Fruit fly (Drosophila melanogaster) whole organism, embryonic: Measurements from ENCODE around the gene CG31974.

Source experiments
- CG10147 ChIP-seq: fragments of 200-800 bp; sonication (Bioruptor generic); optimal IDR thresholded peaks from 2 replicates; lab custom pipeline; 2019; ENCODE audit warnings: missing biosample characterization, mild to moderate bottlenecking, missing genetic modification characterization, moderate library complexity
- CG10565 ChIP-seq: fragments of 200-800 bp; sonication (Bioruptor generic); optimal IDR thresholded peaks from 3 replicates; lab custom pipeline; 2016; ENCODE audit warnings: missing biosample characterization, mild to moderate bottlenecking, missing genetic modification characterization
- CG10959 ChIP-seq: fragments of 200-800 bp; sonication (Bioruptor generic); IDR thresholded peaks from 2 replicates; pipeline ENCODE4 v1.3.6; 2022; ENCODE audit warnings: missing biosample characterization, missing genetic modification characterization
- CG10979 ChIP-seq: fragments of 200-800 bp; sonication (Bioruptor generic); optimal IDR thresholded peaks from 2 replicates; lab custom pipeline; 2018; ENCODE audit warnings: missing biosample characterization, mild to moderate bottlenecking, missing genetic modification characterization, moderate library complexity
- CG12299 ChIP-seq: fragments of 200-800 bp; sonication (Bioruptor generic); optimal IDR thresholded peaks from 2 replicates; lab custom pipeline; 2018; ENCODE audit warnings: missing biosample characterization, mild to moderate bottlenecking, missing genetic modification characterization
- CG13775 ChIP-seq: fragments of 200-800 bp; sonication (Bioruptor generic); optimal IDR thresholded peaks from 3 replicates; lab custom pipeline; 2017; ENCODE audit warnings: missing biosample characterization, mild to moderate bottlenecking, missing genetic modification characterization
- CG14441 ChIP-seq: fragments of 200-800 bp; sonication (Bioruptor generic); IDR thresholded peaks from 2 replicates; pipeline ENCODE4 v1.3.6; 2022; ENCODE audit warnings: missing biosample characterization, missing genetic modification characterization
- CG16815 ChIP-seq: fragments of 200-800 bp; sonication (Bioruptor generic); optimal IDR thresholded peaks from 3 replicates; lab custom pipeline; 2017; ENCODE audit warnings: missing biosample characterization, mild to moderate bottlenecking, missing genetic modification characterization
- CG17328 ChIP-seq: fragments of 200-800 bp; sonication (Bioruptor generic); IDR thresholded peaks from 2 replicates; pipeline ENCODE4 v1.3.6; 2022; ENCODE audit warnings: missing biosample characterization, missing genetic modification characterization
- CG17361 ChIP-seq: fragments of 200-800 bp; sonication (Bioruptor generic); IDR thresholded peaks from 3 replicates; pipeline ENCODE4 v1.3.6; 2022; ENCODE audit warnings: missing biosample characterization, missing genetic modification characterization
- CG17912 ChIP-seq: fragments of 200-800 bp; sonication (Bioruptor generic); optimal IDR thresholded peaks from 2 replicates; lab custom pipeline; 2018; ENCODE audit warnings: missing biosample characterization, mild to moderate bottlenecking, missing genetic modification characterization
- CG30431 ChIP-seq: fragments of 200-800 bp; sonication (Bioruptor generic); optimal IDR thresholded peaks from 2 replicates; lab custom pipeline; 2017; ENCODE audit warnings: missing biosample characterization, missing genetic modification characterization
- CG32532 ChIP-seq: fragments of 200-800 bp; sonication (Bioruptor generic); IDR thresholded peaks from 2 replicates; pipeline ENCODE4 v1.3.6; 2022; ENCODE audit warnings: missing biosample characterization, missing genetic modification characterization
- CG3726 ChIP-seq: fragments of 200-800 bp; sonication (Bioruptor generic); IDR thresholded peaks from 3 replicates; pipeline ENCODE4, ENCODE4 v1.3.6; 2022; ENCODE audit warnings: missing biosample characterization, missing genetic modification characterization
- CG3995 ChIP-seq: fragments of 200-800 bp; sonication (Bioruptor generic); optimal IDR thresholded peaks from 3 replicates; lab custom pipeline; 2016; ENCODE audit warnings: missing biosample characterization, missing genetic modification characterization
- CG7745 ChIP-seq: fragments of 200-800 bp; sonication (Bioruptor generic); optimal IDR thresholded peaks from 2 replicates; lab custom pipeline; 2018; ENCODE audit warnings: missing biosample characterization, mild to moderate bottlenecking, missing genetic modification characterization, moderate library complexity
- CG8290 ChIP-seq, 3 experiments: fragments of 200-800 bp; sonication (Bioruptor generic); optimal IDR thresholded peaks; 2 replicates each; lab custom pipeline; 2016 to 2019; ENCODE audit warnings: missing biosample characterization in 3 of 3, missing genetic modification characterization in 3 of 3, mild to moderate bottlenecking in 2 of 3, moderate library complexity in 1 of 3
- Drgx ChIP-seq: fragments of 200-800 bp; sonication (Bioruptor generic); IDR thresholded peaks from 2 replicates; pipeline ENCODE4 v1.3.6; 2022; ENCODE audit warnings: missing biosample characterization, missing genetic modification characterization
- Eip74EF ChIP-seq, 2 experiments: fragments of 200-800 bp in 1 of 2; fragments of >200 bp in 1 of 2; sonication (Bioruptor generic) in 1 of 2; optimal IDR thresholded peaks; 2 replicates each; lab custom pipeline; 2017 to 2019; ENCODE audit warnings: missing biosample characterization in 2 of 2, missing genetic modification characterization in 2 of 2, mild to moderate bottlenecking in 1 of 2, moderate library complexity in 1 of 2
- Elba2 ChIP-seq: fragments of 200-800 bp; sonication (Bioruptor generic); optimal IDR thresholded peaks from 3 replicates; lab custom pipeline; 2016; ENCODE audit warnings: missing biosample characterization, missing genetic modification characterization
- Ets97D ChIP-seq: fragments of 200-800 bp; sonication (Bioruptor generic); optimal IDR thresholded peaks from 3 replicates; lab custom pipeline; 2016; ENCODE audit warnings: missing biosample characterization, missing genetic modification characterization
- H2.0 ChIP-seq: fragments of 200-800 bp; sonication (Bioruptor generic); IDR thresholded peaks from 2 replicates; pipeline ENCODE4 v1.3.6; 2022; ENCODE audit warnings: missing biosample characterization, missing genetic modification characterization
- Mad ChIP-seq: fragments of 200-800 bp; sonication (Bioruptor generic); optimal IDR thresholded peaks from 2 replicates; lab custom pipeline; 2016; ENCODE audit warnings: missing biosample characterization, missing genetic modification characterization
- Scr ChIP-seq: fragments of 200-800 bp; sonication (Bioruptor generic); IDR thresholded peaks from 2 replicates; pipeline ENCODE4 v1.3.6; 2022; ENCODE audit warnings: missing biosample characterization, missing genetic modification characterization; ENCODE audit not compliant: partially characterized antibody
- Usf ChIP-seq: fragments of 200-800 bp; sonication (Bioruptor generic); optimal IDR thresholded peaks from 2 replicates; lab custom pipeline; 2017; ENCODE audit warnings: missing genotype, missing biosample characterization, missing genetic modification characterization
- Xrp1 ChIP-seq: fragments of 200-800 bp; sonication (Bioruptor generic); IDR thresholded peaks from 2 replicates; pipeline ENCODE4 v1.3.6; 2022; ENCODE audit warnings: missing biosample characterization, missing genetic modification characterization
- YL-1 ChIP-seq: fragments of 200-800 bp; sonication (Bioruptor generic); optimal IDR thresholded peaks from 3 replicates; lab custom pipeline; 2017; ENCODE audit warnings: missing biosample characterization, mild to moderate bottlenecking, missing genetic modification characterization
- aop ChIP-seq: fragments of 200-800 bp; sonication (Bioruptor generic); IDR thresholded peaks from 2 replicates; pipeline ENCODE4 v1.3.6; 2022; ENCODE audit warnings: missing biosample characterization, missing genetic modification characterization
- ap ChIP-seq: fragments of 200-800 bp; sonication (Bioruptor generic); IDR thresholded peaks from 2 replicates; pipeline ENCODE4 v1.3.6; 2022; ENCODE audit warnings: missing biosample characterization, missing genetic modification characterization
- ara ChIP-seq: fragments of 200-800 bp; sonication (Bioruptor generic); IDR thresholded peaks from 2 replicates; pipeline ENCODE4 v1.3.6; 2022; ENCODE audit warnings: missing biosample characterization, missing genetic modification characterization
- cad ChIP-seq: fragments of >200 bp; optimal IDR thresholded peaks from 2 replicates; lab custom pipeline; 2017; ENCODE audit warnings: missing biosample characterization, missing genetic modification characterization
- corto ChIP-seq: fragments of 200-800 bp; sonication (Bioruptor generic); optimal IDR thresholded peaks from 2 replicates; lab custom pipeline; 2016; ENCODE audit warnings: missing biosample characterization, mild to moderate bottlenecking, missing genetic modification characterization, moderate library complexity
- crol ChIP-seq: fragments of 200-800 bp; sonication (Bioruptor generic); IDR thresholded peaks from 2 replicates; pipeline ENCODE4 v1.3.6; 2022; ENCODE audit warnings: missing biosample characterization, missing genetic modification characterization
- en ChIP-seq: fragments of 200-800 bp; sonication (Bioruptor generic); optimal IDR thresholded peaks from 2 replicates; lab custom pipeline; 2016; ENCODE audit warnings: missing biosample characterization, missing genetic modification characterization
- gcm ChIP-seq: fragments of 200-800 bp; sonication (Bioruptor generic); optimal IDR thresholded peaks from 2 replicates; lab custom pipeline; 2019; ENCODE audit warnings: missing biosample characterization, mild to moderate bottlenecking, missing genetic modification characterization, moderate library complexity
- her ChIP-seq: fragments of 200-800 bp; sonication (Bioruptor generic); optimal IDR thresholded peaks from 2 replicates; lab custom pipeline; 2016; ENCODE audit warnings: missing biosample characterization, missing genetic modification characterization
- ind ChIP-seq: fragments of 200-800 bp; sonication (Bioruptor generic); optimal IDR thresholded peaks from 3 replicates; lab custom pipeline; 2016; ENCODE audit warnings: missing biosample characterization, missing genetic modification characterization
- jing ChIP-seq: fragments of 200-800 bp; sonication (Bioruptor generic); optimal IDR thresholded peaks from 2 replicates; lab custom pipeline; 2018; ENCODE audit warnings: missing biosample characterization, mild to moderate bottlenecking, missing genetic modification characterization
- knrl ChIP-seq: fragments of 200-800 bp; sonication (Bioruptor generic); IDR thresholded peaks from 3 replicates; pipeline ENCODE4 v1.3.6; 2022; ENCODE audit warnings: missing biosample characterization, missing genetic modification characterization; ENCODE audit not compliant: partially characterized antibody
- lola ChIP-seq, 3 experiments: fragments of >200 bp in 2 of 3; fragments of 200-800 bp in 1 of 3; sonication (Bioruptor generic) in 1 of 3; optimal IDR thresholded peaks; 2 replicates each; lab custom pipeline; 2017 to 2019; ENCODE audit warnings: missing biosample characterization in 3 of 3, missing genetic modification characterization in 3 of 3, mild to moderate bottlenecking in 1 of 3, moderate library complexity in 1 of 3
- mam ChIP-seq: fragments of 200-800 bp; sonication (Bioruptor generic); optimal IDR thresholded peaks from 3 replicates; lab custom pipeline; 2016; ENCODE audit warnings: missing biosample characterization, missing genetic modification characterization
- pita ChIP-seq: fragments of 200-800 bp; sonication (Bioruptor generic); optimal IDR thresholded peaks from 2 replicates; lab custom pipeline; 2017; ENCODE audit warnings: missing biosample characterization, mild to moderate bottlenecking, missing genetic modification characterization
- rib ChIP-seq: fragments of 200-800 bp; sonication (Bioruptor generic); IDR thresholded peaks from 2 replicates; pipeline ENCODE4 v1.3.6; 2022; ENCODE audit warnings: missing biosample characterization, missing genetic modification characterization
- sd ChIP-seq: fragments of 200-800 bp; sonication (Bioruptor generic); optimal IDR thresholded peaks from 3 replicates; lab custom pipeline; 2018; ENCODE audit warnings: missing biosample characterization, mild to moderate bottlenecking, missing genetic modification characterization, moderate library complexity
- sima ChIP-seq: fragments of 200-800 bp; sonication (Bioruptor generic); optimal IDR thresholded peaks from 2 replicates; lab custom pipeline; 2016; ENCODE audit warnings: missing biosample characterization, missing genetic modification characterization
- trem ChIP-seq: fragments of 200-800 bp; optimal IDR thresholded peaks from 3 replicates; lab custom pipeline; 2019; ENCODE audit warnings: missing biosample characterization, mild to moderate bottlenecking, missing genetic modification characterization, moderate library complexity
- tup ChIP-seq: fragments of 200-800 bp; sonication (Bioruptor generic); optimal IDR thresholded peaks from 2 replicates; lab custom pipeline; 2016; ENCODE audit warnings: missing biosample characterization, mild to moderate bottlenecking, missing genetic modification characterization, moderate library complexity
- zfh2 ChIP-seq: fragments of 200-800 bp; sonication (Bioruptor generic); optimal IDR thresholded peaks from 2 replicates; lab custom pipeline; 2016; ENCODE audit warnings: missing biosample characterization, missing genetic modification characterization

CG31974 gene

dm6 chr2L:128977-129941, 13.6 kb downstream of the CG31974 start (continued):
- TF ChIP-seq CG17912: no peak
- peak; percentile 13 for TF ChIP-seq en
- TF ChIP-seq CG10979: peak; percentile 25
- TF ChIP-seq H2.0: no peak
- no peak for TF ChIP-seq Elba2 (GFP tag; lab: Kevin White, UChicago)
- TF ChIP-seq CG10147: peak; percentile 34
- no peak for TF ChIP-seq zfh2 (GFP tag; lab: Kevin White, UChicago)
- no peak for TF ChIP-seq CG16815 (GFP tag; lab: Kevin White, UChicago)
- peak; percentile 96 for TF ChIP-seq sd
- TF ChIP-seq CG32532 (GFP tag; lab: Robert Waterston, UW): peak; percentile 59; the same call in 1 of the 2 replicates
- TF ChIP-seq her (GFP tag; lab: Kevin White, UChicago): peak; percentile 58
- no peak for TF ChIP-seq mam (GFP tag; lab: Kevin White, UChicago)
- TF ChIP-seq CG12299 (tag; lab: Kevin White, UChicago): peak; percentile 57
- no peak for TF ChIP-seq YL-1 (GFP tag; lab: Kevin White, UChicago)
- no peak for TF ChIP-seq ind (GFP tag; lab: Kevin White, UChicago)
- TF ChIP-seq CG3726 (GFP tag; lab: Robert Waterston, UW): no peak
- TF ChIP-seq Drgx (GFP tag; lab: Robert Waterston, UW): 0 out of 2 replicates have a peak, but pooled peaks have one; percentile 27
- no peak for TF ChIP-seq knrl (GFP tag; lab: Robert Waterston, UW)
- TF ChIP-seq Ets97D (GFP tag; lab: Kevin White, UChicago): no peak
- TF ChIP-seq CG8290 (GFP tag; optimal IDR thresholded peaks at IDR 0.05; lab: Kevin White, UChicago): peak; percentile 41
- TF ChIP-seq CG8290 (tag; optimal IDR thresholded peaks at IDR 0.05; lab: Kevin White, UChicago): peak; percentile 21 to 82
- TF ChIP-seq CG30431 (GFP tag; lab: Kevin White, UChicago): no peak
- TF ChIP-seq CG17328 (GFP tag; lab: Robert Waterston, UW): peak; percentile 47; the same call in 1 of the 2 replicates
- TF ChIP-seq Xrp1 (GFP tag; lab: Robert Waterston, UW): no peak; the same call in 1 of the 2 replicates
- no peak for TF ChIP-seq CG10959
- peak; percentile 32 for TF ChIP-seq trem (tag; lab: Kevin White, UChicago)
- TF ChIP-seq sima (GFP tag; lab: Kevin White, UChicago): no peak
- TF ChIP-seq pita (GFP tag; lab: Kevin White, UChicago): no peak
- no peak for TF ChIP-seq CG13775 (GFP tag; lab: Kevin White, UChicago)
- no peak for TF ChIP-seq CG7745 (tag; lab: Kevin White, UChicago)
- TF ChIP-seq Scr (GFP tag; lab: Robert Waterston, UW): no peak
- TF ChIP-seq lola (GFP tag; optimal IDR thresholded peaks at IDR 0.05; lab: Kevin White, UChicago): no peak
- TF ChIP-seq Mad (GFP tag; lab: Kevin White, UChicago): no peak
- TF ChIP-seq CG14441 (GFP tag; lab: Robert Waterston, UW): no peak; the same call in 1 of the 2 replicates
- TF ChIP-seq CG17361: no peak
- TF ChIP-seq ap (GFP tag; lab: Robert Waterston, UW): no peak
- peak; percentile 56; the same call in 1 of the 2 replicates for TF ChIP-seq aop (GFP tag; lab: Robert Waterston, UW)
- TF ChIP-seq gcm (GFP tag; lab: Kevin White, UChicago): peak; percentile 78
- peak; percentile 48; the same call in 1 of the 2 replicates for TF ChIP-seq crol (GFP tag; lab: Robert Waterston, UW)
- TF ChIP-seq Eip74EF (GFP tag; optimal IDR thresholded peaks at IDR 0.05; lab: Kevin White, UChicago): peak in 1 of 2 experiments; percentile 35
- no peak for TF ChIP-seq jing
- TF ChIP-seq Usf (GFP tag; lab: Kevin White, UChicago): no peak
- no peak for TF ChIP-seq CG10565 (GFP tag; lab: Kevin White, UChicago)
- peak; percentile 65 for TF ChIP-seq corto (GFP tag; lab: Kevin White, UChicago)
- TF ChIP-seq ara: 0 out of 2 replicates have a peak, but pooled peaks have one; percentile 14
- TF ChIP-seq cad (GFP tag; lab: Kevin White, UChicago): no peak
- TF ChIP-seq CG3995 (GFP tag; lab: Kevin White, UChicago): no peak
- TF ChIP-seq tup (GFP tag; lab: Kevin White, UChicago): no peak
- peak; percentile 64; the same call in 1 of the 2 replicates for TF ChIP-seq rib
